Fruit fly (Drosophila melanogaster): ENCODE results near the gene Mkrn1.

Gene Mkrn1

DNA sequence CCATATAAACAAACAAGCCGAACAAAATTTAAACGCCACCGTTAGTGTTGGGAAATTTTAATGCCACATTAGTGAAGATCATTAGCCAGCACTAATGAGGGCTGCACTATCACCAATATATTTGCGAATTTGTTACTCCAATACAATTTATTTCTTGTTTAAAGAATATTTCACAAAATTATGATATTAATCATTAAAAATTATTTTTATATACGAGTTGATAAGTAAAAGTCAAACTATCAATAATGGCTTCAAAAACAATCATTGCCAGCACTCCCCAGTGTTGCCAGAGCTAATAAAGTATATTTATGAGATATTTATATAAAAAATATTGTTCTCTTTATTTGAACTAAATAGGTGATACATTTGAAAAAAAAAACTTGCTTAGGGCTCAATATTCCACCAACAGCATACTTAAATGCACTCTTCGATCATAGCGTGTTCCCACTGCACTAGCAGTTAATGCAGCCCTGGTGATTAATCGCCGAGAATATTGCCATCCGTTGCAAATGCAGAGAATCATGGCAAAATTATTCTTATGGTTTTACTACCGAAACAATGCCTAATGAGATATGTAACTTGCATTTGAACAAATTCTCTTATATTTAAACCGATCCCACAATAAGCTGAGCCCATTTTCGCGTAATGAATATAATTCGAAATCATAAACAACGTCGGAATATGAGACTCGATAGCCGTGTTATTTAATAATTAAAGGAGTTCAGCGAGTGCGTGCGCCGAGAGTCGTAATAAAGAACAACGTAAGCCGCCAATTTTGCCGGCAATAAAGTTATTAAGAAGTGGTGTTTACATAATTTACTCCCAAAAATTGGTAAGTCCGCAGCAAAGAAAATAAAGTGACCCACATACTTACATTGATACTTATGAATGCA, 17.4 kb downstream of the Mkrn1 start, which contains the start of the genes SAK and Cdk12 (continued):
- peak; percentile 48 for TF ChIP-seq jing (GFP tag; optimal IDR thresholded peaks at IDR 0.05)
- TF ChIP-seq schlank (tag; optimal IDR thresholded peaks at IDR 0.05), result peak; percentile 55
- peak; percentile 81; the same call in 2 of the 3 replicates for TF ChIP-seq CG2889 (GFP tag; IDR thresholded peaks at IDR 0.05)
- TF ChIP-seq Eip74EF (GFP tag; optimal IDR thresholded peaks at IDR 0.05), result peak in 1 of 2 experiments; percentile 66
- TF ChIP-seq Gug (GFP tag; IDR thresholded peaks at IDR 0.05), result peak; percentile 87
- peak; percentile 49 for TF ChIP-seq tx (GFP tag; optimal IDR thresholded peaks at IDR 0.05)
- TF ChIP-seq dmrt99B (tag; optimal IDR thresholded peaks at IDR 0.05), result peak; percentile 83
- TF ChIP-seq unpg (GFP tag; optimal IDR thresholded peaks at IDR 0.05), result peak; percentile 81
- TF ChIP-seq h (optimal IDR thresholded peaks at IDR 0.05), result no peak
- TF ChIP-seq H2.0 (GFP tag; IDR thresholded peaks at IDR 0.05), result peak; percentile 69
- peak; percentile 1 for TF ChIP-seq btn (GFP tag; optimal IDR thresholded peaks at IDR 0.05)
- peak; percentile 68 for TF ChIP-seq CG6654 (GFP tag; optimal IDR thresholded peaks at IDR 0.05)
- peak; percentile 79 for TF ChIP-seq gsb (GFP tag; IDR thresholded peaks at IDR 0.05)
- TF ChIP-seq gsb-n (tag; optimal IDR thresholded peaks at IDR 0.05), result peak; percentile 82
- peak; percentile 70 for TF ChIP-seq Awh (GFP tag; IDR thresholded peaks at IDR 0.05)
- TF ChIP-seq CG31224 (GFP tag; IDR thresholded peaks at IDR 0.05), result peak; percentile 78
- TF ChIP-seq Bgb (GFP tag; IDR thresholded peaks at IDR 0.05; ENCODE audit: partially characterized antibody), result peak; percentile 36; the same call in 1 of the 2 replicates
- peak; percentile 85 for TF ChIP-seq Meics (GFP tag; optimal IDR thresholded peaks at IDR 0.05)
- TF ChIP-seq trem (tag; optimal IDR thresholded peaks at IDR 0.05), result peak; percentile 78
- TF ChIP-seq D (optimal IDR thresholded peaks at IDR 0.05), result no peak
- peak; percentile 81 for TF ChIP-seq D (GFP tag; optimal IDR thresholded peaks at IDR 0.05)
- TF ChIP-seq Myb (GFP tag; optimal IDR thresholded peaks at IDR 0.05), result peak; percentile 54
- TF ChIP-seq CG6813 (GFP tag; optimal IDR thresholded peaks at IDR 0.05), result peak; percentile 42
- TF ChIP-seq Asciz (GFP tag; optimal IDR thresholded peaks at IDR 0.05), result peak; percentile 70
- TF ChIP-seq E2f2 (GFP tag; IDR thresholded peaks at IDR 0.05), result peak; percentile 83
- TF ChIP-seq NC2α (GFP tag; optimal IDR thresholded peaks at IDR 0.05), result no peak
- TF ChIP-seq CG4282 (GFP tag; optimal IDR thresholded peaks at IDR 0.05), result no peak
- TF ChIP-seq CG10431 (GFP tag; optimal IDR thresholded peaks at IDR 0.05), result peak; percentile 38
- TF ChIP-seq hbn (GFP tag; IDR thresholded peaks at IDR 0.05; ENCODE audit: partially characterized antibody), result no peak
- TF ChIP-seq CG1602 (GFP tag; optimal IDR thresholded peaks at IDR 0.05), result peak; percentile 88
- no peak; the same call in 1 of the 2 replicates for TF ChIP-seq CG10321 (GFP tag; IDR thresholded peaks at IDR 0.05)
- peak; percentile 85 for TF ChIP-seq PHDP (tag; optimal IDR thresholded peaks at IDR 0.05)
- peak; percentile 61 to 86 for TF ChIP-seq Hr51 (GFP tag; optimal IDR thresholded peaks at IDR 0.05)
- peak; percentile 76 for TF ChIP-seq CG6765 (GFP tag; optimal IDR thresholded peaks at IDR 0.05)
- peak; percentile 87 for TF ChIP-seq CG7556 (GFP tag; optimal IDR thresholded peaks at IDR 0.05)
- TF ChIP-seq ftz-f1 (GFP tag; optimal IDR thresholded peaks at IDR 0.05), result no peak
- peak; percentile 21; the same call in 1 of the 2 replicates for TF ChIP-seq dimm (GFP tag; IDR thresholded peaks at IDR 0.05)
- TF ChIP-seq Med (GFP tag), result peak; percentile 86
- TF ChIP-seq danr (GFP tag; IDR thresholded peaks at IDR 0.05), result peak; percentile 77
- peak; percentile 53 for TF ChIP-seq CG32767 (GFP tag; IDR thresholded peaks at IDR 0.05)
- peak; percentile 80 for TF ChIP-seq odd (GFP tag; optimal IDR thresholded peaks at IDR 0.05)
- peak; percentile 81 for TF ChIP-seq klu (GFP tag; IDR thresholded peaks at IDR 0.05)
- peak in 1 of 2 experiments; percentile 33 for TF ChIP-seq crp (GFP tag; optimal IDR thresholded peaks at IDR 0.05)
- peak; percentile 68 for TF ChIP-seq dm (GFP tag; optimal IDR thresholded peaks at IDR 0.05)
- peak; percentile 40 for TF ChIP-seq run (tag; optimal IDR thresholded peaks at IDR 0.05)
- TF ChIP-seq Usf (GFP tag; optimal IDR thresholded peaks at IDR 0.05), result peak; percentile 78
- TF ChIP-seq pfk (GFP tag; optimal IDR thresholded peaks at IDR 0.05), result peak; percentile 24
- TF ChIP-seq sima (GFP tag; optimal IDR thresholded peaks at IDR 0.05), result no peak
- TF ChIP-seq sens-2 (GFP tag; IDR thresholded peaks at IDR 0.05), result peak; percentile 48; the same call in 1 of the 2 replicates

All from whole organism, embryonic.